Fruit fly (Drosophila melanogaster) whole organism, embryonic: Measurements from ENCODE around the gene ath.

Experiments
- Atf-2 ChIP-seq: fragments of 200-800 bp; sonication (Bioruptor generic); optimal IDR thresholded peaks from 2 replicates; lab custom pipeline; 2016; ENCODE audit warnings: missing biosample characterization, missing genetic modification characterization
- CG10147 ChIP-seq: fragments of 200-800 bp; sonication (Bioruptor generic); optimal IDR thresholded peaks from 2 replicates; lab custom pipeline; 2019; ENCODE audit warnings: missing biosample characterization, mild to moderate bottlenecking, missing genetic modification characterization, moderate library complexity
- Dll ChIP-seq: fragments of 200-800 bp; sonication (Bioruptor generic); IDR thresholded peaks from 4 replicates; pipeline ENCODE4 v1.3.6; 2022; ENCODE audit warnings: missing biosample characterization, missing genetic modification characterization; ENCODE audit not compliant: partially characterized antibody
- Mad ChIP-seq: fragments of 200-800 bp; sonication (Bioruptor generic); optimal IDR thresholded peaks from 2 replicates; lab custom pipeline; 2016; ENCODE audit warnings: missing biosample characterization, missing genetic modification characterization
- Med ChIP-seq: fragments of 200-800 bp; sonication (Bioruptor generic); peaks from one replicate; lab custom pipeline; 2016; ENCODE audit warnings: missing biosample characterization, missing genetic modification characterization, mild to moderate bottlenecking, inconsistent platforms, moderate library complexity
- Sry-δ ChIP-seq: fragments of 200-800 bp; sonication (Bioruptor generic); optimal IDR thresholded peaks from 2 replicates; lab custom pipeline; 2016; ENCODE audit warnings: missing biosample characterization, missing genetic modification characterization
- az2 ChIP-seq: fragments of 200-800 bp; sonication (Bioruptor generic); optimal IDR thresholded peaks from 3 replicates; lab custom pipeline; 2016; ENCODE audit warnings: missing biosample characterization, missing genetic modification characterization
- fd102C ChIP-seq: fragments of 200-800 bp; sonication (Bioruptor generic); optimal IDR thresholded peaks from 2 replicates; lab custom pipeline; 2018; ENCODE audit warnings: missing biosample characterization, mild to moderate bottlenecking, missing genetic modification characterization, moderate library complexity
- twi ChIP-seq: fragments of 200-800 bp; optimal IDR thresholded peaks from 2 replicates; lab custom pipeline; 2019; ENCODE audit warnings: missing biosample characterization, mild to moderate bottlenecking, missing genetic modification characterization, moderate library complexity

DNA sequence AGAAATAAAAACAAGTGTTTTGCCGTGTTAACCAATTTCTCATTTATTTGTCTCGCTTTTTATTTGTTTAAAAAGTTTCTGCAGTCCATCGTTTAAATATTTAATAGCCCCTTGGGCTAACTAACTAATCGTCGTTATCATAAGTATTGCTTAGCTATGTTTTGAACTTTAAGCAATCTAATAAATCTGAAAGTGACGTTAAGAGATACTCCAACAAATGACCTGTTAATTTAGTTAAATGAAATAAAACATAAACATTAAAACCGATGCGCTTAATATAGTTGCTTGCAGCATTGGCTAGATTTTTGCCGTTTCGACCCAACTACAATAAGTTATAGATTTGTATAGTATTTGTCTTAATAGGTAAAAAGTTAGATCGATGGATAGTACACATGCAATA is 50.8 kb downstream of the ath start:
- TF ChIP-seq Atf-2 (GFP tag; lab: Kevin White, UChicago) (no peak), Med (GFP tag; lab: Kevin White, UChicago) (no peak), Mad (no peak), Sry-δ (GFP tag; lab: Kevin White, UChicago) (no peak), fd102C (GFP tag; lab: Kevin White, UChicago) (no peak), CG10147 (no peak), az2 (GFP tag; lab: Kevin White, UChicago) (no peak), twi (tag; lab: Kevin White, UChicago) (no peak), Dll (no peak)
